Fruit fly (Drosophila melanogaster) whole organism, embryonic: Measurements from ENCODE around the gene Gr98b.

Experiments used
- Abd-B ChIP-seq: fragments of 200-800 bp; sonication (Bioruptor generic); optimal IDR thresholded peaks from 2 replicates; lab custom pipeline; 2018; ENCODE audit warnings: missing biosample characterization, mild to moderate bottlenecking, missing genetic modification characterization, moderate library complexity
- Adf1 ChIP-seq: fragments of 200-800 bp; sonication (Bioruptor generic); IDR thresholded peaks from 2 replicates; pipeline ENCODE4 v1.3.6; 2022; ENCODE audit warnings: missing biosample characterization, missing genetic modification characterization
- Aef1 ChIP-seq: fragments of 200-800 bp; sonication (Bioruptor generic); IDR thresholded peaks from 3 replicates; pipeline ENCODE4 v1.3.6; 2022; ENCODE audit warnings: missing biosample characterization, missing genetic modification characterization
- Asciz ChIP-seq: fragments of 200-800 bp; sonication (Bioruptor generic); optimal IDR thresholded peaks from 2 replicates; lab custom pipeline; 2017; ENCODE audit warnings: missing biosample characterization, mild to moderate bottlenecking, missing genetic modification characterization, missing genetic modification reagents
- Atf6 ChIP-seq: fragments of 200-800 bp; sonication (Bioruptor generic); IDR thresholded peaks from 2 replicates; pipeline ENCODE4 v1.3.6; 2022; ENCODE audit warnings: missing biosample characterization, missing genetic modification characterization
- CG10543 ChIP-seq: fragments of 200-800 bp; sonication (Bioruptor generic); optimal IDR thresholded peaks from 3 replicates; lab custom pipeline; 2017; ENCODE audit warnings: missing biosample characterization, mild to moderate bottlenecking, missing genetic modification characterization, moderate library complexity
- CG11093 ChIP-seq: fragments of 200-800 bp; sonication (Bioruptor generic); IDR thresholded peaks from 3 replicates; pipeline ENCODE4 v1.3.6; 2022; ENCODE audit warnings: missing biosample characterization, missing genetic modification characterization
- CG12071 ChIP-seq: fragments of 200-800 bp; sonication (Bioruptor generic); optimal IDR thresholded peaks from 3 replicates; lab custom pipeline; 2018; ENCODE audit warnings: missing biosample characterization, mild to moderate bottlenecking, missing genetic modification characterization
- CG12299 ChIP-seq: fragments of 200-800 bp; sonication (Bioruptor generic); optimal IDR thresholded peaks from 2 replicates; lab custom pipeline; 2018; ENCODE audit warnings: missing biosample characterization, mild to moderate bottlenecking, missing genetic modification characterization
- CG12769 ChIP-seq: fragments of 200-800 bp; sonication (Bioruptor generic); optimal IDR thresholded peaks from 2 replicates; lab custom pipeline; 2019; ENCODE audit warnings: missing biosample characterization, mild to moderate bottlenecking, missing genetic modification characterization, moderate library complexity
- CG13287 ChIP-seq: fragments of 200-800 bp; sonication (Bioruptor generic); IDR thresholded peaks from 2 replicates; pipeline ENCODE4 v1.3.6; 2022; ENCODE audit warnings: missing biosample characterization, missing genetic modification characterization; ENCODE audit not compliant: partially characterized antibody
- CG15479 ChIP-seq: fragments of 200-800 bp; sonication (Bioruptor generic); optimal IDR thresholded peaks from 3 replicates; lab custom pipeline; 2019; ENCODE audit warnings: missing biosample characterization, mild to moderate bottlenecking, missing genetic modification characterization, moderate library complexity
- CG17359 ChIP-seq: fragments of 200-800 bp; sonication (Bioruptor generic); optimal IDR thresholded peaks from 3 replicates; lab custom pipeline; 2018; ENCODE audit warnings: missing biosample characterization, mild to moderate bottlenecking, missing genetic modification characterization, moderate library complexity
- CG17385 ChIP-seq: fragments of 200-800 bp; sonication (Bioruptor generic); optimal IDR thresholded peaks from 3 replicates; lab custom pipeline; 2018; ENCODE audit warnings: missing biosample characterization, mild to moderate bottlenecking, missing genetic modification characterization
- CG17568 ChIP-seq: fragments of 200-800 bp; sonication (Bioruptor generic); optimal IDR thresholded peaks from 2 replicates; lab custom pipeline; 2018; ENCODE audit warnings: missing biosample characterization, mild to moderate bottlenecking, missing genetic modification characterization, moderate library complexity
- CG17912 ChIP-seq: fragments of 200-800 bp; sonication (Bioruptor generic); optimal IDR thresholded peaks from 2 replicates; lab custom pipeline; 2018; ENCODE audit warnings: missing biosample characterization, mild to moderate bottlenecking, missing genetic modification characterization
- CG1832 ChIP-seq: fragments of 200-800 bp; sonication (Bioruptor generic); optimal IDR thresholded peaks from 2 replicates; lab custom pipeline; 2017; ENCODE audit warnings: missing biosample characterization, mild to moderate bottlenecking, missing genetic modification characterization, inconsistent platforms
- CG18619 ChIP-seq: fragments of 200-800 bp; sonication (Bioruptor generic); optimal IDR thresholded peaks from 3 replicates; lab custom pipeline; 2017; ENCODE audit warnings: missing biosample characterization, mild to moderate bottlenecking, missing genetic modification characterization
- CG2712 ChIP-seq: fragments of 200-800 bp; optimal IDR thresholded peaks from 3 replicates; lab custom pipeline; 2019; ENCODE audit warnings: missing biosample characterization, mild to moderate bottlenecking, missing genetic modification characterization, moderate library complexity
- CG2889 ChIP-seq: fragments of 200-800 bp; sonication (Bioruptor generic); IDR thresholded peaks from 3 replicates; pipeline ENCODE4 v1.3.6; 2022; ENCODE audit warnings: missing biosample characterization, missing genetic modification characterization
- CG3281 ChIP-seq: fragments of 200-800 bp; sonication (Bioruptor generic); optimal IDR thresholded peaks from 3 replicates; lab custom pipeline; 2017; ENCODE audit warnings: missing biosample characterization, mild to moderate bottlenecking, missing genetic modification characterization
- CG6254 ChIP-seq: fragments of 200-800 bp; sonication (Bioruptor generic); optimal IDR thresholded peaks from 3 replicates; lab custom pipeline; 2017; ENCODE audit warnings: mild to moderate bottlenecking, missing biosample characterization, missing genetic modification reagents, missing genetic modification characterization
- CG8359 ChIP-seq: fragments of 200-800 bp; sonication (Bioruptor generic); optimal IDR thresholded peaks from 2 replicates; lab custom pipeline; 2017; ENCODE audit warnings: missing biosample characterization, mild to moderate bottlenecking, missing genetic modification characterization, borderline replicate concordance
- CG9932 ChIP-seq: fragments of 200-800 bp; sonication (Bioruptor generic); IDR thresholded peaks from 2 replicates; pipeline ENCODE4 v1.3.6; 2022; ENCODE audit warnings: missing biosample characterization, missing genetic modification characterization
- D19B ChIP-seq: fragments of 200-800 bp; sonication (Bioruptor generic); optimal IDR thresholded peaks from 2 replicates; lab custom pipeline; 2017; ENCODE audit warnings: missing biosample characterization, mild to moderate bottlenecking, missing genetic modification characterization
- Drgx ChIP-seq: fragments of 200-800 bp; sonication (Bioruptor generic); IDR thresholded peaks from 2 replicates; pipeline ENCODE4 v1.3.6; 2022; ENCODE audit warnings: missing biosample characterization, missing genetic modification characterization
- E2f1 ChIP-seq: fragments of 200-800 bp; sonication (Bioruptor generic); IDR thresholded peaks from 2 replicates; pipeline ENCODE4 v1.3.6; 2022; ENCODE audit warnings: missing biosample characterization, missing genetic modification characterization
- Gug ChIP-seq: fragments of 200-800 bp; sonication (Bioruptor generic); IDR thresholded peaks from 4 replicates; pipeline ENCODE4 v1.3.6; 2022; ENCODE audit warnings: missing biosample characterization, missing genetic modification characterization
- Kr ChIP-seq: fragments of 200-800 bp; sonication (Bioruptor generic); optimal IDR thresholded peaks from 2 replicates; lab custom pipeline; 2017; ENCODE audit warnings: missing biosample characterization, mild to moderate bottlenecking, missing genetic modification characterization
- Ptx1 ChIP-seq: fragments of 200-800 bp; sonication (Bioruptor generic); IDR thresholded peaks from 2 replicates; pipeline ENCODE4 v1.3.6; 2022; ENCODE audit warnings: missing biosample characterization, missing genetic modification characterization
- Sry-δ ChIP-seq: fragments of 200-800 bp; sonication (Bioruptor generic); optimal IDR thresholded peaks from 2 replicates; lab custom pipeline; 2016; ENCODE audit warnings: missing biosample characterization, missing genetic modification characterization
- Trl ChIP-seq, 3 experiments: fragments of >200 bp in 2 of 3; fragments of 200-800 bp in 1 of 3; sonication (Bioruptor generic) in 1 of 3; optimal IDR thresholded peaks; 2 replicates in 1 of 3; 3 replicates in 2 of 3; lab custom pipeline; 2016 to 2017; ENCODE audit warnings: missing biosample characterization in 1 of 3, missing genetic modification characterization in 1 of 3
- Xbp1 ChIP-seq: fragments of 200-800 bp; sonication (Bioruptor generic); optimal IDR thresholded peaks from 3 replicates; lab custom pipeline; 2016; ENCODE audit warnings: missing biosample characterization, mild to moderate bottlenecking, missing genetic modification characterization
- ara ChIP-seq: fragments of 200-800 bp; sonication (Bioruptor generic); IDR thresholded peaks from 2 replicates; pipeline ENCODE4 v1.3.6; 2022; ENCODE audit warnings: missing biosample characterization, missing genetic modification characterization
- bab2 ChIP-seq: fragments of 200-800 bp; sonication (Bioruptor generic); optimal IDR thresholded peaks from 2 replicates; lab custom pipeline; 2016; ENCODE audit warnings: missing biosample characterization, missing genetic modification characterization
- bigmax ChIP-seq: fragments of 200-800 bp; sonication (Bioruptor generic); optimal IDR thresholded peaks from 2 replicates; lab custom pipeline; 2018; ENCODE audit warnings: missing biosample characterization, mild to moderate bottlenecking, missing genetic modification characterization
- caup ChIP-seq: fragments of 200-800 bp; sonication (Bioruptor generic); optimal IDR thresholded peaks from 3 replicates; lab custom pipeline; 2017; ENCODE audit warnings: missing biosample characterization, mild to moderate bottlenecking, missing genetic modification characterization, moderate library complexity; ENCODE audit not compliant: severe bottlenecking
- dysf ChIP-seq: fragments of 200-800 bp; sonication (Bioruptor generic); IDR thresholded peaks from 3 replicates; pipeline ENCODE4 v1.3.6; 2022; ENCODE audit warnings: missing biosample characterization, missing genetic modification characterization
- gsb ChIP-seq: fragments of 200-800 bp; sonication (Bioruptor generic); IDR thresholded peaks from 2 replicates; pipeline ENCODE4 v1.3.6; 2022; ENCODE audit warnings: missing biosample characterization, missing genetic modification characterization
- lov ChIP-seq, 2 experiments: fragments of 200-800 bp in 1 of 2; fragments of >200 bp in 1 of 2; sonication (Bioruptor generic) in 1 of 2; IDR thresholded peaks in 1 of 2; optimal IDR thresholded peaks in 1 of 2; 2 replicates in 1 of 2; 3 replicates in 1 of 2; pipeline versions ENCODE4 v1.3.6 to Lab custom; 2017 to 2022; ENCODE audit warnings: missing biosample characterization in 1 of 2, missing genetic modification characterization in 1 of 2
- mam ChIP-seq: fragments of 200-800 bp; sonication (Bioruptor generic); optimal IDR thresholded peaks from 3 replicates; lab custom pipeline; 2016; ENCODE audit warnings: missing biosample characterization, missing genetic modification characterization
- pan ChIP-seq, 4 experiments: fragments of >200 bp in 3 of 4; fragments of 200-800 bp in 1 of 4; sonication (Bioruptor generic) in 1 of 4; optimal IDR thresholded peaks in 3 of 4; IDR thresholded peaks in 1 of 4; 2 replicates each; pipeline versions ENCODE4 v1.3.6 to Lab custom; 2017 to 2022; ENCODE audit warnings: missing biosample characterization in 2 of 4, missing genetic modification characterization in 2 of 4, mixed read lengths in 1 of 4
- psq ChIP-seq: fragments of 200-800 bp; sonication (Bioruptor generic); optimal IDR thresholded peaks from 2 replicates; lab custom pipeline; 2017; ENCODE audit warnings: missing biosample characterization, missing genetic modification characterization
- sqz ChIP-seq: fragments of 200-800 bp; sonication (Bioruptor generic); optimal IDR thresholded peaks from 3 replicates; lab custom pipeline; 2018; ENCODE audit warnings: missing biosample characterization, mild to moderate bottlenecking, missing genetic modification characterization
- stwl ChIP-seq: fragments of 200-800 bp; sonication (Bioruptor generic); optimal IDR thresholded peaks from 3 replicates; lab custom pipeline; 2018; ENCODE audit warnings: missing biosample characterization, mild to moderate bottlenecking, missing genetic modification characterization, moderate library complexity
- vfl ChIP-seq: fragments of 200-800 bp; sonication (Bioruptor generic); optimal IDR thresholded peaks from 2 replicates; lab custom pipeline; 2016; ENCODE audit warnings: missing biosample characterization, missing genetic modification characterization
- z ChIP-seq: fragments of 200-800 bp; sonication (Bioruptor generic); IDR thresholded peaks from 3 replicates; pipeline ENCODE4 v1.3.6; 2022; ENCODE audit warnings: missing biosample characterization, missing genetic modification characterization
- zf30C ChIP-seq: fragments of 200-800 bp; sonication (Bioruptor generic); optimal IDR thresholded peaks from 3 replicates; lab custom pipeline; 2018; ENCODE audit warnings: missing biosample characterization, mild to moderate bottlenecking, missing genetic modification characterization

Gene Gr98b

dm6 chr3R:27581263-27581868 is 39.1 kb downstream of the Gr98b start (continued):
- TF ChIP-seq CG17912 (GFP tag; lab: Kevin White, UChicago): no peak
- TF ChIP-seq CG8359 (GFP tag; lab: Kevin White, UChicago): peak; percentile 8
- TF ChIP-seq bigmax: peak; percentile 27
- peak; percentile 94 for TF ChIP-seq stwl (tag; lab: Kevin White, UChicago)
- no peak for TF ChIP-seq Drgx
- TF ChIP-seq CG17385 (GFP tag; lab: Kevin White, UChicago): peak; percentile 67
- peak; percentile 36 for TF ChIP-seq zf30C (GFP tag; lab: Kevin White, UChicago)
- peak; percentile 61 for TF ChIP-seq Sry-δ
- no peak for TF ChIP-seq lov (optimal IDR thresholded peaks at IDR 0.05; lab: Kevin White, UChicago)
- TF ChIP-seq lov (GFP tag; IDR thresholded peaks at IDR 0.05; lab: Robert Waterston, UW): no peak
- peak; percentile 70 for TF ChIP-seq CG17359
- TF ChIP-seq sqz (GFP tag; lab: Kevin White, UChicago): peak; percentile 60
- peak; percentile 0 for TF ChIP-seq vfl (GFP tag; lab: Kevin White, UChicago)
- peak; percentile 79 for TF ChIP-seq CG1832 (GFP tag; lab: Kevin White, UChicago)
- 0 out of 3 replicates have a peak, but pooled peaks have one; percentile 30 for TF ChIP-seq CG11093
- no peak for TF ChIP-seq Ptx1
- TF ChIP-seq pan (optimal IDR thresholded peaks at IDR 0.05; lab: Kevin White, UChicago): no peak
- TF ChIP-seq pan (GFP tag; optimal IDR thresholded peaks at IDR 0.05 in 1 of 2, IDR thresholded peaks at IDR 0.05 in 1 of 2): no peak
- no peak for TF ChIP-seq Kr (GFP tag; lab: Kevin White, UChicago)
- TF ChIP-seq caup (GFP tag; lab: Kevin White, UChicago): peak; percentile 64
- TF ChIP-seq mam (GFP tag; lab: Kevin White, UChicago): peak; percentile 39
- TF ChIP-seq CG13287 (GFP tag; lab: Robert Waterston, UW): no peak
- TF ChIP-seq ara: no peak
- peak; percentile 48 for TF ChIP-seq Xbp1 (GFP tag; lab: Kevin White, UChicago)
- no peak for TF ChIP-seq Aef1
- TF ChIP-seq Asciz (GFP tag; lab: Kevin White, UChicago): peak; percentile 53
- peak; percentile 87 for TF ChIP-seq CG12071 (GFP tag; lab: Kevin White, UChicago)
- TF ChIP-seq Trl (optimal IDR thresholded peaks at IDR 0.05; lab: Kevin White, UChicago): peak; percentile 91 to 94
- peak; percentile 84 for TF ChIP-seq Trl (GFP tag; optimal IDR thresholded peaks at IDR 0.05; lab: Kevin White, UChicago)
- TF ChIP-seq CG3281 (GFP tag; lab: Kevin White, UChicago): peak; percentile 82
- no peak for TF ChIP-seq psq (GFP tag; lab: Kevin White, UChicago)
- peak; percentile 72 for TF ChIP-seq CG10543
- TF ChIP-seq CG12299 (tag; lab: Kevin White, UChicago): peak; percentile 59
- no peak for TF ChIP-seq gsb (GFP tag; lab: Robert Waterston, UW)
- TF ChIP-seq E2f1 (GFP tag; lab: Robert Waterston, UW): no peak
- no peak for TF ChIP-seq dysf (GFP tag; lab: Robert Waterston, UW)
- peak; percentile 33 for TF ChIP-seq CG15479 (GFP tag; lab: Kevin White, UChicago)
- TF ChIP-seq CG9932: no peak
- TF ChIP-seq CG17568 (GFP tag; lab: Kevin White, UChicago): no peak
- TF ChIP-seq CG2889 (GFP tag; lab: Robert Waterston, UW): no peak
- peak; percentile 77 for TF ChIP-seq CG12769 (tag; lab: Kevin White, UChicago)
- peak; percentile 73 for TF ChIP-seq CG2712 (tag; lab: Kevin White, UChicago)
- no peak for TF ChIP-seq Atf6 (GFP tag; lab: Robert Waterston, UW)
- TF ChIP-seq Abd-B (GFP tag; lab: Kevin White, UChicago): no peak
- TF ChIP-seq Adf1: no peak
- peak; percentile 53 for TF ChIP-seq bab2 (GFP tag; lab: Kevin White, UChicago)
- TF ChIP-seq D19B (GFP tag; lab: Kevin White, UChicago): no peak
- TF ChIP-seq z: no peak
- peak; percentile 14; the same call in 1 of the 4 replicates for TF ChIP-seq Gug (GFP tag; lab: Robert Waterston, UW)
- peak; percentile 37 for TF ChIP-seq CG18619
- peak; percentile 48 for TF ChIP-seq CG6254 (GFP tag; lab: Kevin White, UChicago)
